Fruit fly (Drosophila melanogaster) whole organism, embryonic: ENCODE results near the gene CG8675.
A peak's percentile ranks its signal among the peaks of the same experiment; 100 is the strongest.

Source experiments
- ATbp ChIP-seq: fragments of 200-800 bp; sonication (Bioruptor generic); optimal IDR thresholded peaks from 2 replicates; lab custom pipeline; 2017; ENCODE audit warnings: missing biosample characterization, mild to moderate bottlenecking, missing genetic modification characterization, missing genetic modification reagents
- Abd-B ChIP-seq: fragments of 200-800 bp; sonication (Bioruptor generic); optimal IDR thresholded peaks from 2 replicates; lab custom pipeline; 2018; ENCODE audit warnings: missing biosample characterization, mild to moderate bottlenecking, missing genetic modification characterization, moderate library complexity
- Atf-2 ChIP-seq: fragments of 200-800 bp; sonication (Bioruptor generic); optimal IDR thresholded peaks from 2 replicates; lab custom pipeline; 2016; ENCODE audit warnings: missing biosample characterization, missing genetic modification characterization
- Atf6 ChIP-seq: fragments of 200-800 bp; sonication (Bioruptor generic); IDR thresholded peaks from 2 replicates; pipeline ENCODE4 v1.3.6; 2022; ENCODE audit warnings: missing biosample characterization, missing genetic modification characterization
- B-H2 ChIP-seq: fragments of 200-800 bp; sonication (Bioruptor generic); optimal IDR thresholded peaks from 2 replicates; lab custom pipeline; 2018; ENCODE audit warnings: missing biosample characterization, mild to moderate bottlenecking, missing genetic modification characterization
- Bteb2 ChIP-seq: fragments of 200-800 bp; sonication (Bioruptor generic); optimal IDR thresholded peaks from 2 replicates; lab custom pipeline; 2016; ENCODE audit warnings: missing biosample characterization, missing genetic modification characterization
- CG10321 ChIP-seq: fragments of 200-800 bp; sonication (Bioruptor generic); IDR thresholded peaks from 2 replicates; pipeline ENCODE4 v1.3.6; 2022; ENCODE audit warnings: missing biosample characterization, missing genetic modification characterization
- CG10366 ChIP-seq: fragments of 200-800 bp; sonication (Bioruptor generic); IDR thresholded peaks from 2 replicates; pipeline ENCODE4 v1.3.6; 2022; ENCODE audit warnings: missing biosample characterization, missing genetic modification characterization
- CG15514 ChIP-seq: fragments of 200-800 bp; sonication (Bioruptor generic); optimal IDR thresholded peaks from 3 replicates; lab custom pipeline; 2017; ENCODE audit warnings: missing biosample characterization, missing genetic modification characterization, mild to moderate bottlenecking, moderate library complexity, missing genetic modification reagents
- CG17802 ChIP-seq: fragments of 200-800 bp; sonication (Bioruptor generic); optimal IDR thresholded peaks from 2 replicates; lab custom pipeline; 2018; ENCODE audit warnings: missing biosample characterization, mild to moderate bottlenecking, missing genetic modification characterization, moderate library complexity
- CG17829 ChIP-seq: fragments of 200-800 bp; optimal IDR thresholded peaks from 2 replicates; lab custom pipeline; 2019; ENCODE audit warnings: missing biosample characterization, mild to moderate bottlenecking, missing genetic modification characterization, moderate library complexity
- CG18476 ChIP-seq: fragments of 200-800 bp; sonication (Bioruptor generic); optimal IDR thresholded peaks from 2 replicates; lab custom pipeline; 2016; ENCODE audit warnings: missing biosample characterization, mild to moderate bottlenecking, missing genetic modification characterization
- CG2202 ChIP-seq: fragments of 200-800 bp; sonication (Bioruptor generic); optimal IDR thresholded peaks from 2 replicates; lab custom pipeline; 2018; ENCODE audit warnings: missing biosample characterization, mild to moderate bottlenecking, missing genetic modification characterization
- CG2678 ChIP-seq: fragments of 200-800 bp; sonication (Bioruptor generic); optimal IDR thresholded peaks from 3 replicates; lab custom pipeline; 2019; ENCODE audit warnings: missing biosample characterization, mild to moderate bottlenecking, missing genetic modification characterization, moderate library complexity
- CG30020 ChIP-seq: fragments of 200-800 bp; optimal IDR thresholded peaks from 2 replicates; lab custom pipeline; 2019; ENCODE audit warnings: missing biosample characterization, mild to moderate bottlenecking, missing genetic modification characterization, moderate library complexity
- CG3065 ChIP-seq: fragments of 200-800 bp; sonication (Bioruptor generic); optimal IDR thresholded peaks from 2 replicates; lab custom pipeline; 2016; ENCODE audit warnings: missing biosample characterization, missing genetic modification characterization
- CG31365 ChIP-seq: fragments of 200-800 bp; sonication (Bioruptor generic); optimal IDR thresholded peaks from 2 replicates; lab custom pipeline; 2018; ENCODE audit warnings: missing biosample characterization, mild to moderate bottlenecking, missing genetic modification characterization
- CG34376 ChIP-seq: fragments of 200-800 bp; sonication (Bioruptor generic); optimal IDR thresholded peaks from 2 replicates; lab custom pipeline; 2018; ENCODE audit warnings: missing biosample characterization, mild to moderate bottlenecking, missing genetic modification characterization
- CG3726 ChIP-seq: fragments of 200-800 bp; sonication (Bioruptor generic); IDR thresholded peaks from 3 replicates; pipeline ENCODE4, ENCODE4 v1.3.6; 2022; ENCODE audit warnings: missing biosample characterization, missing genetic modification characterization
- CG4854 ChIP-seq: fragments of 200-800 bp; sonication (Bioruptor generic); optimal IDR thresholded peaks from 2 replicates; lab custom pipeline; 2016; ENCODE audit warnings: missing biosample characterization, missing genetic modification characterization, inconsistent platforms
- CG6254 ChIP-seq: fragments of 200-800 bp; sonication (Bioruptor generic); optimal IDR thresholded peaks from 3 replicates; lab custom pipeline; 2017; ENCODE audit warnings: mild to moderate bottlenecking, missing biosample characterization, missing genetic modification reagents, missing genetic modification characterization
- CG7745 ChIP-seq: fragments of 200-800 bp; sonication (Bioruptor generic); optimal IDR thresholded peaks from 2 replicates; lab custom pipeline; 2018; ENCODE audit warnings: missing biosample characterization, mild to moderate bottlenecking, missing genetic modification characterization, moderate library complexity
- CG8281 ChIP-seq: fragments of 200-800 bp; sonication (Bioruptor generic); optimal IDR thresholded peaks from 2 replicates; lab custom pipeline; 2018; ENCODE audit warnings: missing biosample characterization, mild to moderate bottlenecking, missing genetic modification characterization, moderate library complexity
- Camta ChIP-seq: fragments of 200-800 bp; sonication (Bioruptor generic); optimal IDR thresholded peaks from 2 replicates; lab custom pipeline; 2016; ENCODE audit warnings: missing biosample characterization, missing genetic modification characterization
- Dad ChIP-seq: fragments of 200-800 bp; sonication (Bioruptor generic); optimal IDR thresholded peaks from 3 replicates; lab custom pipeline; 2016; ENCODE audit warnings: missing biosample characterization, missing genetic modification characterization
- Dfd ChIP-seq, 2 experiments: fragments of >200 bp; optimal IDR thresholded peaks; 2 replicates each; lab custom pipeline; 2017; ENCODE audit warnings: missing biosample characterization in 2 of 2, missing genetic modification characterization in 2 of 2
- Gug ChIP-seq: fragments of 200-800 bp; sonication (Bioruptor generic); IDR thresholded peaks from 4 replicates; pipeline ENCODE4 v1.3.6; 2022; ENCODE audit warnings: missing biosample characterization, missing genetic modification characterization
- Hmr ChIP-seq: fragments of 200-800 bp; sonication (Bioruptor generic); optimal IDR thresholded peaks from 3 replicates; lab custom pipeline; 2017; ENCODE audit warnings: mild to moderate bottlenecking, missing biosample characterization, missing genetic modification reagents, missing genetic modification characterization
- Kr ChIP-seq: fragments of 200-800 bp; sonication (Bioruptor generic); optimal IDR thresholded peaks from 2 replicates; lab custom pipeline; 2017; ENCODE audit warnings: missing biosample characterization, mild to moderate bottlenecking, missing genetic modification characterization
- MBD-R2 ChIP-seq: fragments of 200-800 bp; sonication (Bioruptor generic); IDR thresholded peaks from 2 replicates; pipeline ENCODE4 v1.3.6; 2022; ENCODE audit warnings: missing biosample characterization, missing genetic modification characterization
- Myb ChIP-seq: fragments of 200-800 bp; sonication (Bioruptor generic); optimal IDR thresholded peaks from 2 replicates; lab custom pipeline; 2016; ENCODE audit warnings: missing biosample characterization, missing genetic modification characterization
- Oaz ChIP-seq: fragments of 200-800 bp; sonication (Bioruptor generic); IDR thresholded peaks from 2 replicates; pipeline ENCODE4 v1.3.6; 2022; ENCODE audit warnings: missing biosample characterization, missing genetic modification characterization
- TFAM ChIP-seq: fragments of 200-800 bp; sonication (Bioruptor generic); optimal IDR thresholded peaks from 2 replicates; lab custom pipeline; 2017; ENCODE audit warnings: missing biosample characterization, missing genetic modification characterization, inconsistent platforms
- Trl ChIP-seq, 3 experiments: fragments of >200 bp in 2 of 3; fragments of 200-800 bp in 1 of 3; sonication (Bioruptor generic) in 1 of 3; optimal IDR thresholded peaks; 2 replicates in 1 of 3; 3 replicates in 2 of 3; lab custom pipeline; 2016 to 2017; ENCODE audit warnings: missing biosample characterization in 1 of 3, missing genetic modification characterization in 1 of 3
- Vsx1 ChIP-seq: fragments of 200-800 bp; sonication (Bioruptor generic); optimal IDR thresholded peaks from 2 replicates; lab custom pipeline; 2017; ENCODE audit warnings: missing biosample characterization, mild to moderate bottlenecking, missing genetic modification characterization, missing genetic modification reagents
- ase ChIP-seq: fragments of 200-800 bp; sonication (Bioruptor generic); IDR thresholded peaks from 3 replicates; pipeline ENCODE4 v1.3.6; 2022; ENCODE audit warnings: missing biosample characterization, missing genetic modification characterization
- crp ChIP-seq, 2 experiments: fragments of 200-800 bp; sonication (Bioruptor generic); optimal IDR thresholded peaks; 2 replicates in 1 of 2; 3 replicates in 1 of 2; lab custom pipeline; 2017; ENCODE audit warnings: missing biosample characterization in 2 of 2, missing genetic modification characterization in 2 of 2, mild to moderate bottlenecking in 1 of 2, moderate library complexity in 1 of 2
- grn ChIP-seq: fragments of 200-800 bp; sonication (Bioruptor generic); optimal IDR thresholded peaks from 3 replicates; lab custom pipeline; 2017; ENCODE audit warnings: missing biosample characterization, missing genetic modification characterization
- hth ChIP-seq: fragments of >200 bp; optimal IDR thresholded peaks from 2 replicates; lab custom pipeline; 2017; ENCODE audit warnings: inconsistent platforms
- jumu ChIP-seq: fragments of 200-800 bp; sonication (Bioruptor generic); optimal IDR thresholded peaks from 3 replicates; lab custom pipeline; 2016; ENCODE audit warnings: missing biosample characterization, missing genetic modification characterization
- klu ChIP-seq: fragments of 200-800 bp; sonication (Bioruptor generic); IDR thresholded peaks from 2 replicates; pipeline ENCODE4 v1.3.6; 2022; ENCODE audit warnings: missing biosample characterization, missing genetic modification characterization
- lab ChIP-seq: fragments of 200-800 bp; sonication (Bioruptor generic); optimal IDR thresholded peaks from 3 replicates; lab custom pipeline; 2017; ENCODE audit warnings: missing biosample characterization, missing genetic modification characterization, mild to moderate bottlenecking, moderate library complexity, missing genetic modification reagents
- lmd ChIP-seq: fragments of 200-800 bp; sonication (Bioruptor generic); IDR thresholded peaks from 2 replicates; pipeline ENCODE4 v1.3.6; 2022; ENCODE audit warnings: missing biosample characterization, missing genetic modification characterization
- nerfin-2 ChIP-seq: fragments of 200-800 bp; sonication (Bioruptor generic); IDR thresholded peaks from 2 replicates; pipeline ENCODE4 v1.3.6; 2022; ENCODE audit warnings: missing biosample characterization, missing genetic modification characterization; ENCODE audit not compliant: partially characterized antibody
- pita ChIP-seq: fragments of 200-800 bp; sonication (Bioruptor generic); optimal IDR thresholded peaks from 2 replicates; lab custom pipeline; 2017; ENCODE audit warnings: missing biosample characterization, mild to moderate bottlenecking, missing genetic modification characterization
- slp2 ChIP-seq: fragments of 200-800 bp; sonication (Bioruptor generic); optimal IDR thresholded peaks from 2 replicates; lab custom pipeline; 2016; ENCODE audit warnings: missing biosample characterization, missing genetic modification characterization
- tx ChIP-seq: fragments of 200-800 bp; sonication (Bioruptor generic); optimal IDR thresholded peaks from 2 replicates; lab custom pipeline; 2016; ENCODE audit warnings: missing biosample characterization, missing genetic modification characterization
- vfl ChIP-seq: fragments of 200-800 bp; sonication (Bioruptor generic); optimal IDR thresholded peaks from 2 replicates; lab custom pipeline; 2016; ENCODE audit warnings: missing biosample characterization, missing genetic modification characterization
- wek ChIP-seq: fragments of 200-800 bp; sonication (Bioruptor generic); optimal IDR thresholded peaks from 3 replicates; lab custom pipeline; 2018; ENCODE audit warnings: missing biosample characterization, mild to moderate bottlenecking, missing genetic modification characterization, moderate library complexity

Gene CG8675

dm6 chrX:17292050-17292730 is 42.9 kb upstream of the CG8675 start (continued):
- TF ChIP-seq Camta (GFP tag; lab: Kevin White, UChicago) (peak; percentile 41), CG17802 (tag; lab: Kevin White, UChicago) (peak; percentile 5), Gug (peak; percentile 23; the same call in 1 of the 4 replicates), vfl (no peak), Trl (optimal IDR thresholded peaks at IDR 0.05; lab: Kevin White, UChicago) (no peak), Trl (GFP tag; optimal IDR thresholded peaks at IDR 0.05; lab: Kevin White, UChicago) (peak; percentile 47), CG6254 (no peak), CG34376 (GFP tag; lab: Kevin White, UChicago) (no peak), Oaz (GFP tag; lab: Robert Waterston, UW) (0 out of 2 replicates have a peak, but pooled peaks have one; percentile 25), Atf6 (GFP tag; lab: Robert Waterston, UW) (peak; percentile 73), CG31365 (peak; percentile 35), CG10366 (GFP tag; lab: Robert Waterston, UW) (peak; percentile 56), B-H2 (GFP tag; lab: Kevin White, UChicago) (peak; percentile 94), lmd (peak; percentile 68), wek (GFP tag; lab: Kevin White, UChicago) (peak; percentile 14), ATbp (peak; percentile 58), Atf-2 (peak; percentile 37), slp2 (GFP tag; lab: Kevin White, UChicago) (peak; percentile 33), hth (lab: Kevin White, UChicago) (no peak), Bteb2 (peak; percentile 58), lab (GFP tag; lab: Kevin White, UChicago) (peak; percentile 82), Hmr (GFP tag; lab: Kevin White, UChicago) (peak; percentile 80), ase (GFP tag; lab: Robert Waterston, UW) (0 out of 3 replicates have a peak, but pooled peaks have one; percentile 33), CG15514 (GFP tag; lab: Kevin White, UChicago) (peak; percentile 53), CG10321 (GFP tag; lab: Robert Waterston, UW) (no peak), tx (GFP tag; lab: Kevin White, UChicago) (peak; percentile 14), CG3065 (GFP tag; lab: Kevin White, UChicago) (no peak), jumu (GFP tag; lab: Kevin White, UChicago) (peak; percentile 11), CG8281 (tag; lab: Kevin White, UChicago) (peak; percentile 37), CG17829 (peak; percentile 60), pita (no peak), Dad (GFP tag; lab: Kevin White, UChicago) (no peak), Kr (GFP tag; lab: Kevin White, UChicago) (no peak), nerfin-2 (no peak), Myb (GFP tag; lab: Kevin White, UChicago) (peak; percentile 30), klu (no peak; the same call in 1 of the 2 replicates), Vsx1 (GFP tag; lab: Kevin White, UChicago) (peak; percentile 1), CG18476 (peak; percentile 48), CG3726 (GFP tag; lab: Robert Waterston, UW) (0 out of 3 replicates have a peak, but pooled peaks have one; percentile 56), grn (GFP tag; lab: Kevin White, UChicago) (no peak), CG7745 (no peak), crp (GFP tag; optimal IDR thresholded peaks at IDR 0.05; lab: Kevin White, UChicago) (no peak), CG30020 (peak; percentile 17), Dfd (GFP tag; optimal IDR thresholded peaks at IDR 0.05; lab: Kevin White, UChicago) (no peak), CG2202 (tag; lab: Kevin White, UChicago) (no peak), Abd-B (GFP tag; lab: Kevin White, UChicago) (peak; percentile 47), MBD-R2 (GFP tag; lab: Robert Waterston, UW) (no peak), TFAM (GFP tag; lab: Kevin White, UChicago) (no peak), CG4854 (GFP tag; lab: Kevin White, UChicago) (peak; percentile 9), CG2678 (tag; lab: Kevin White, UChicago) (peak; percentile 88)
